Fruit fly (Drosophila melanogaster) whole organism, embryonic: ENCODE results near the gene chb.

Source experiments
- Abd-B ChIP-seq: fragments of 200-800 bp; sonication (Bioruptor generic); optimal IDR thresholded peaks from 2 replicates; lab custom pipeline; 2018; ENCODE audit warnings: missing biosample characterization, mild to moderate bottlenecking, missing genetic modification characterization, moderate library complexity
- Asciz ChIP-seq: fragments of 200-800 bp; sonication (Bioruptor generic); optimal IDR thresholded peaks from 2 replicates; lab custom pipeline; 2017; ENCODE audit warnings: missing biosample characterization, mild to moderate bottlenecking, missing genetic modification characterization, missing genetic modification reagents
- CG11093 ChIP-seq: fragments of 200-800 bp; sonication (Bioruptor generic); IDR thresholded peaks from 3 replicates; pipeline ENCODE4 v1.3.6; 2022; ENCODE audit warnings: missing biosample characterization, missing genetic modification characterization
- CG11560 ChIP-seq: fragments of 200-800 bp; sonication (Bioruptor generic); IDR thresholded peaks from 3 replicates; pipeline ENCODE4 v1.3.6; 2022; ENCODE audit warnings: missing biosample characterization, missing genetic modification characterization
- CG13775 ChIP-seq: fragments of 200-800 bp; sonication (Bioruptor generic); optimal IDR thresholded peaks from 3 replicates; lab custom pipeline; 2017; ENCODE audit warnings: missing biosample characterization, mild to moderate bottlenecking, missing genetic modification characterization
- CG14014 ChIP-seq: fragments of 200-800 bp; sonication (Bioruptor generic); IDR thresholded peaks from 2 replicates; pipeline ENCODE4 v1.3.6; 2022; ENCODE audit warnings: missing biosample characterization, missing genetic modification characterization
- CG17328 ChIP-seq: fragments of 200-800 bp; sonication (Bioruptor generic); IDR thresholded peaks from 2 replicates; pipeline ENCODE4 v1.3.6; 2022; ENCODE audit warnings: missing biosample characterization, missing genetic modification characterization
- CG18599 ChIP-seq: fragments of 200-800 bp; sonication (Bioruptor generic); optimal IDR thresholded peaks from 3 replicates; lab custom pipeline; 2017; ENCODE audit warnings: missing biosample characterization, missing genetic modification characterization, mild to moderate bottlenecking, moderate library complexity, missing genetic modification reagents
- CG34422 ChIP-seq: fragments of 200-800 bp; sonication (Bioruptor generic); IDR thresholded peaks from 3 replicates; pipeline ENCODE4 v1.3.6; 2022; ENCODE audit warnings: missing biosample characterization, missing genetic modification characterization
- CG3838 ChIP-seq: fragments of 200-800 bp; sonication (Bioruptor generic); optimal IDR thresholded peaks from 3 replicates; lab custom pipeline; 2016; ENCODE audit warnings: missing biosample characterization, missing genetic modification characterization
- CG3847 ChIP-seq: fragments of 200-800 bp; sonication (Bioruptor generic); IDR thresholded peaks from 2 replicates; pipeline ENCODE4 v1.3.6; 2022; ENCODE audit warnings: missing biosample characterization, missing genetic modification characterization
- CG4820 ChIP-seq: fragments of 200-800 bp; sonication (Bioruptor generic); optimal IDR thresholded peaks from 3 replicates; lab custom pipeline; 2016; ENCODE audit warnings: missing biosample characterization, missing genetic modification characterization
- CG6175 ChIP-seq: fragments of 200-800 bp; sonication (Bioruptor generic); IDR thresholded peaks from 3 replicates; pipeline ENCODE4 v1.3.6; 2022; ENCODE audit warnings: missing biosample characterization, missing genetic modification characterization
- CG6272 ChIP-seq: fragments of 200-800 bp; sonication (Bioruptor generic); IDR thresholded peaks from 2 replicates; pipeline ENCODE4 v1.3.6; 2022; ENCODE audit warnings: missing biosample characterization, missing genetic modification characterization
- CG8388 ChIP-seq: fragments of 200-800 bp; sonication (Bioruptor generic); optimal IDR thresholded peaks from 2 replicates; lab custom pipeline; 2019; ENCODE audit warnings: missing biosample characterization, mild to moderate bottlenecking, missing genetic modification characterization, moderate library complexity
- D19B ChIP-seq: fragments of 200-800 bp; sonication (Bioruptor generic); optimal IDR thresholded peaks from 2 replicates; lab custom pipeline; 2017; ENCODE audit warnings: missing biosample characterization, mild to moderate bottlenecking, missing genetic modification characterization
- Dad ChIP-seq: fragments of 200-800 bp; sonication (Bioruptor generic); optimal IDR thresholded peaks from 3 replicates; lab custom pipeline; 2016; ENCODE audit warnings: missing biosample characterization, missing genetic modification characterization
- E2f1 ChIP-seq: fragments of 200-800 bp; sonication (Bioruptor generic); IDR thresholded peaks from 2 replicates; pipeline ENCODE4 v1.3.6; 2022; ENCODE audit warnings: missing biosample characterization, missing genetic modification characterization
- H2.0 ChIP-seq: fragments of 200-800 bp; sonication (Bioruptor generic); IDR thresholded peaks from 2 replicates; pipeline ENCODE4 v1.3.6; 2022; ENCODE audit warnings: missing biosample characterization, missing genetic modification characterization
- HHEX ChIP-seq: fragments of 200-800 bp; sonication (Bioruptor generic); optimal IDR thresholded peaks from 3 replicates; lab custom pipeline; 2017; ENCODE audit warnings: missing biosample characterization, mild to moderate bottlenecking, missing genetic modification characterization, missing genetic modification reagents
- HLH54F ChIP-seq: fragments of 200-800 bp; sonication (Bioruptor generic); optimal IDR thresholded peaks from 3 replicates; lab custom pipeline; 2016; ENCODE audit warnings: missing biosample characterization, missing genetic modification characterization
- HLHmδ ChIP-seq: fragments of 200-800 bp; sonication (Bioruptor generic); optimal IDR thresholded peaks from 2 replicates; lab custom pipeline; 2018; ENCODE audit warnings: missing biosample characterization, mild to moderate bottlenecking, missing genetic modification characterization, moderate library complexity
- Hey ChIP-seq: fragments of 200-800 bp; sonication (Bioruptor generic); optimal IDR thresholded peaks from 3 replicates; lab custom pipeline; 2018; ENCODE audit warnings: missing biosample characterization, mild to moderate bottlenecking, missing genetic modification characterization
- Jarid2 ChIP-seq: fragments of 200-800 bp; sonication (Bioruptor generic); optimal IDR thresholded peaks from 3 replicates; lab custom pipeline; 2017; ENCODE audit warnings: mild to moderate bottlenecking, missing biosample characterization, missing genetic modification reagents, missing genetic modification characterization
- MTF-1 ChIP-seq: fragments of 200-800 bp; sonication (Bioruptor generic); optimal IDR thresholded peaks from 2 replicates; lab custom pipeline; 2018; ENCODE audit warnings: missing biosample characterization, mild to moderate bottlenecking, missing genetic modification characterization, borderline replicate concordance
- Max ChIP-seq: fragments of 200-800 bp; sonication (Bioruptor generic); optimal IDR thresholded peaks from 2 replicates; lab custom pipeline; 2016; ENCODE audit warnings: missing biosample characterization, mild to moderate bottlenecking, missing genetic modification characterization
- Oli ChIP-seq: fragments of 200-800 bp; sonication (Bioruptor generic); optimal IDR thresholded peaks from 2 replicates; lab custom pipeline; 2018; ENCODE audit warnings: missing biosample characterization, mild to moderate bottlenecking, missing genetic modification characterization, moderate library complexity
- Sin3A ChIP-seq: fragments of >200 bp; optimal IDR thresholded peaks from 2 replicates; lab custom pipeline; 2018
- Xbp1 ChIP-seq: fragments of 200-800 bp; sonication (Bioruptor generic); optimal IDR thresholded peaks from 3 replicates; lab custom pipeline; 2016; ENCODE audit warnings: missing biosample characterization, mild to moderate bottlenecking, missing genetic modification characterization
- YL-1 ChIP-seq: fragments of 200-800 bp; sonication (Bioruptor generic); optimal IDR thresholded peaks from 3 replicates; lab custom pipeline; 2017; ENCODE audit warnings: missing biosample characterization, mild to moderate bottlenecking, missing genetic modification characterization
- ato ChIP-seq: fragments of 200-800 bp; sonication (Bioruptor generic); IDR thresholded peaks from 2 replicates; pipeline ENCODE4 v1.3.6; 2022; ENCODE audit warnings: missing biosample characterization, missing genetic modification characterization; ENCODE audit not compliant: partially characterized antibody
- bowl ChIP-seq: fragments of 200-800 bp; sonication (Bioruptor generic); IDR thresholded peaks from 2 replicates; pipeline ENCODE4 v1.3.6; 2022; ENCODE audit warnings: missing biosample characterization, missing genetic modification characterization
- cwo ChIP-seq: fragments of 200-800 bp; sonication (Bioruptor generic); optimal IDR thresholded peaks from 3 replicates; lab custom pipeline; 2017; ENCODE audit warnings: missing biosample characterization, missing genetic modification characterization, mild to moderate bottlenecking, moderate library complexity, missing genetic modification reagents
- dysf ChIP-seq: fragments of 200-800 bp; sonication (Bioruptor generic); IDR thresholded peaks from 3 replicates; pipeline ENCODE4 v1.3.6; 2022; ENCODE audit warnings: missing biosample characterization, missing genetic modification characterization
- esg ChIP-seq: fragments of 200-800 bp; sonication (Bioruptor generic); conservative IDR thresholded peaks from 2 replicates; pipeline ENCODE4 v1.3.6; 2022; ENCODE audit warnings: missing biosample characterization, missing genetic modification characterization
- ewg ChIP-seq: fragments of 200-800 bp; sonication (Bioruptor generic); optimal IDR thresholded peaks from 3 replicates; lab custom pipeline; 2017; ENCODE audit warnings: mild to moderate bottlenecking, missing biosample characterization, missing genetic modification reagents, missing genetic modification characterization
- gro ChIP-seq: fragments of 200-800 bp; sonication (Bioruptor generic); optimal IDR thresholded peaks from 2 replicates; lab custom pipeline; 2016; ENCODE audit warnings: missing biosample characterization, missing genetic modification characterization
- gt ChIP-seq: fragments of 200-800 bp; sonication (Bioruptor generic); IDR thresholded peaks from 2 replicates; pipeline ENCODE4 v1.3.6; 2022; ENCODE audit warnings: missing biosample characterization, missing genetic modification characterization
- lab ChIP-seq: fragments of 200-800 bp; sonication (Bioruptor generic); optimal IDR thresholded peaks from 3 replicates; lab custom pipeline; 2017; ENCODE audit warnings: missing biosample characterization, missing genetic modification characterization, mild to moderate bottlenecking, moderate library complexity, missing genetic modification reagents
- oc ChIP-seq: fragments of 200-800 bp; sonication (Bioruptor generic); optimal IDR thresholded peaks from 2 replicates; lab custom pipeline; 2018; ENCODE audit warnings: missing biosample characterization, mild to moderate bottlenecking, missing genetic modification characterization, moderate library complexity
- odd ChIP-seq: fragments of 200-800 bp; sonication (Bioruptor generic); optimal IDR thresholded peaks from 2 replicates; lab custom pipeline; 2017; ENCODE audit warnings: missing biosample characterization, mild to moderate bottlenecking, missing genetic modification characterization
- rib ChIP-seq: fragments of 200-800 bp; sonication (Bioruptor generic); IDR thresholded peaks from 2 replicates; pipeline ENCODE4 v1.3.6; 2022; ENCODE audit warnings: missing biosample characterization, missing genetic modification characterization
- schlank ChIP-seq: fragments of 200-800 bp; sonication (Bioruptor generic); optimal IDR thresholded peaks from 2 replicates; lab custom pipeline; 2018; ENCODE audit warnings: missing biosample characterization, mild to moderate bottlenecking, missing genetic modification characterization
- sens ChIP-seq: fragments of 200-800 bp; sonication (Bioruptor generic); peaks from one replicate; lab custom pipeline; 2016; ENCODE audit warnings: missing biosample characterization, missing genetic modification characterization
- shn ChIP-seq: fragments of 200-800 bp; sonication (Bioruptor generic); optimal IDR thresholded peaks from 3 replicates; lab custom pipeline; 2016; ENCODE audit warnings: missing biosample characterization, missing genetic modification characterization
- sisA ChIP-seq: fragments of 200-800 bp; sonication (Bioruptor generic); IDR thresholded peaks from 2 replicates; pipeline ENCODE4 v1.3.6; 2022; ENCODE audit warnings: missing biosample characterization, missing genetic modification characterization
- tup ChIP-seq: fragments of 200-800 bp; sonication (Bioruptor generic); optimal IDR thresholded peaks from 2 replicates; lab custom pipeline; 2016; ENCODE audit warnings: missing biosample characterization, mild to moderate bottlenecking, missing genetic modification characterization, moderate library complexity
- twi ChIP-seq: fragments of 200-800 bp; optimal IDR thresholded peaks from 2 replicates; lab custom pipeline; 2019; ENCODE audit warnings: missing biosample characterization, mild to moderate bottlenecking, missing genetic modification characterization, moderate library complexity
- vvl ChIP-seq: fragments of 200-800 bp; sonication (Bioruptor generic); IDR thresholded peaks from 2 replicates; pipeline ENCODE4 v1.3.6; 2022; ENCODE audit warnings: missing biosample characterization, missing genetic modification characterization
- wdn ChIP-seq: fragments of 200-800 bp; sonication (Bioruptor generic); IDR thresholded peaks from 2 replicates; pipeline ENCODE4 v1.3.6; 2022; ENCODE audit warnings: missing biosample characterization, missing genetic modification characterization

Gene chb

DNA sequence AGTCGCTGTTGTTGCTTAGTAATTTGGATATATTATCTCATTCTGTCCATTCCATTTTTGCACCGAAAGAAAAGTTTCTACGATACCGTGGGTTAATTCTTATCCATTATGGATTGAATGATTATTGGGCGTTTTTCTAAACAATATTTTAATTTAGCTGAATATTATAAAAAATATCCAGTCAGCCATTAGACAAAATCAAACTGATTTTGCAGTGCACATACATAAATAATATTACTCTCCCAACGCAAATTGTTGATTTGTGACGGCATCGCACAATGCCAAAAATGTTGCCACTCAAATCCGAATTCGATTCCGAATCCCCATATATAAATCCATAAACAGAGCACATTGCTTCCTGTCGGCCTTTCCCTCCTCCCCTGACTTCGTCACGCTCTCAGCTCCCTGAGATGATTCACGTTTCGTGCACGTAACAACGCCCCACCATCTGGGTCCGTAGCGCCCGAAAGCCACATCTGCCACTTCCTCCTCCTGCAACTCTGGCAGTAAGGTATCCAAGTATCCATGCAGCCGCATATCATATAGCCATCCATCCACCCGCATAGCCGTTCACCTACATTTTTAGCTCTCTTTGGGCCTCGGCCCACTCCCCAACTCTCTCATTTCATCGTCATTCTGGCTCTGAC, 4.4 kb downstream of the chb start (continued):
- TF ChIP-seq CG18599 (peak; percentile 80), Oli (tag; lab: Kevin White, UChicago) (peak; percentile 52), YL-1 (no peak), ato (GFP tag; lab: Robert Waterston, UW) (no peak), CG13775 (peak; percentile 61), rib (peak; percentile 85; the same call in 1 of the 2 replicates), gt (GFP tag; lab: Robert Waterston, UW) (no peak), shn (GFP tag; lab: Kevin White, UChicago) (peak; percentile 30), CG3838 (GFP tag; lab: Kevin White, UChicago) (no peak), HHEX (peak; percentile 66), Hey (tag; lab: Kevin White, UChicago) (no peak), CG4820 (GFP tag; lab: Kevin White, UChicago) (no peak), Jarid2 (GFP tag; lab: Kevin White, UChicago) (peak; percentile 16), twi (tag; lab: Kevin White, UChicago) (no peak), CG34422 (GFP tag; lab: Robert Waterston, UW) (peak; percentile 10; the same call in 2 of the 3 replicates), Max (GFP tag; lab: Kevin White, UChicago) (peak; percentile 69), CG6175 (peak; percentile 37; the same call in 1 of the 3 replicates), CG11560 (tag; lab: Robert Waterston, UW) (peak; percentile 68; the same call in 2 of the 3 replicates), gro (GFP tag; lab: Kevin White, UChicago) (peak; percentile 30), CG8388 (GFP tag; lab: Kevin White, UChicago) (peak; percentile 7), CG3847 (peak; percentile 85), CG11093 (no peak), sens (GFP tag; lab: Kevin White, UChicago) (peak; percentile 11), Dad (peak; percentile 34), Sin3A (lab: Kevin White, UChicago) (no peak), wdn (peak; percentile 72; the same call in 1 of the 2 replicates), sisA (GFP tag; lab: Robert Waterston, UW) (peak; percentile 69), CG6272 (peak; percentile 49; the same call in 1 of the 2 replicates), Abd-B (peak; percentile 1), H2.0 (GFP tag; lab: Robert Waterston, UW) (peak; percentile 64), bowl (peak; percentile 16; the same call in 1 of the 2 replicates), CG14014 (GFP tag; lab: Robert Waterston, UW) (peak; percentile 80), cwo (GFP tag; lab: Kevin White, UChicago) (peak; percentile 59), E2f1 (GFP tag; lab: Robert Waterston, UW) (peak; percentile 68), odd (GFP tag; lab: Kevin White, UChicago) (peak; percentile 3), MTF-1 (GFP tag; lab: Kevin White, UChicago) (no peak), tup (peak; percentile 8), ewg (GFP tag; lab: Kevin White, UChicago) (no peak), schlank (tag; lab: Kevin White, UChicago) (peak; percentile 40), HLH54F (GFP tag; lab: Kevin White, UChicago) (peak; percentile 51), D19B (peak; percentile 71), esg (GFP tag; lab: Robert Waterston, UW) (peak; percentile 67), Xbp1 (peak; percentile 66), lab (GFP tag; lab: Kevin White, UChicago) (peak; percentile 86), vvl (GFP tag; lab: Robert Waterston, UW) (peak; percentile 74; the same call in 1 of the 2 replicates), CG17328 (GFP tag; lab: Robert Waterston, UW) (0 out of 2 replicates have a peak, but pooled peaks have one; percentile 25), HLHmδ (GFP tag; lab: Kevin White, UChicago) (no peak), Asciz (GFP tag; lab: Kevin White, UChicago) (no peak), dysf (GFP tag; lab: Robert Waterston, UW) (peak; percentile 85), oc (tag; lab: Kevin White, UChicago) (no peak)
